Worm (Caenorhabditis elegans) whole organism, L4/young adult: ENCODE measurements around the gene cwp-1.
A peak's percentile ranks its signal among the peaks of the same experiment; 100 is the strongest.

ENCODE experiments used
- W03F9.2 ChIP-seq: fragments of 150-350 bp; optimal IDR thresholded peaks from 2 replicates; lab custom pipeline; 2014; ENCODE audit warnings: missing biosample characterization, missing genetic modification characterization
- dao-5 ChIP-seq: sonication (generic microtip); optimal IDR thresholded peaks from 2 replicates; lab custom pipeline; 2016; ENCODE audit warnings: missing genotype, missing genetic modification characterization, moderate library complexity, missing compliant biosample characterization
- him-1 ChIP-seq: sonication (generic microtip); optimal IDR thresholded peaks from 2 replicates; lab custom pipeline; 2016; ENCODE audit warnings: missing genotype, missing genetic modification reagents, missing genetic modification characterization, missing compliant biosample characterization

cwp-1 gene

DNA sequence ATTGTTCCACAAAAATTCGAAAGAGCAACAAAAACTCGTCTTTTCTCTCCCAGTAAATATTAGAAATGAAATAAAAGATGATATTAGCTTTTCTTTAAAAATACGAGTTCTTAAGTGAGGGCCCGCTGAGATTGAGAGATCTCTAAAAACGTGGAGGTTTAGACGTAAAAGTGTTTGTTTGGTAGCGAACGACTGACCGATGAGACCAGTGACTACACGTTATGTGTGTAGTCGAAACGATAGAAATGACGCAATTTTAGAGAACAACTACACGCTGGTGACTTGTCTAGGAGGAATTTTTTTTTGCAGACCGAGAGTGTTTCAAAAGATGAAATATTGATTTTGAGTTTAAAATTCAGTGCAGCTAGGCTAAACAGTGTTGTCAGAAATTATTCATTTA, 21.7 kb upstream of the cwp-1 start, which contains the start of gene C37H5.13:
Gene C37H5.13, minus strand, starts transcription at position 229 of the 400 bp plus-strand sequence.
- TF ChIP-seq dao-5 (tag; lab: Kevin White, UChicago) (no peak), W03F9.2 (tag; lab: Kevin White, UChicago) (no peak), him-1 (tag; lab: Kevin White, UChicago) (no peak)

DNA sequence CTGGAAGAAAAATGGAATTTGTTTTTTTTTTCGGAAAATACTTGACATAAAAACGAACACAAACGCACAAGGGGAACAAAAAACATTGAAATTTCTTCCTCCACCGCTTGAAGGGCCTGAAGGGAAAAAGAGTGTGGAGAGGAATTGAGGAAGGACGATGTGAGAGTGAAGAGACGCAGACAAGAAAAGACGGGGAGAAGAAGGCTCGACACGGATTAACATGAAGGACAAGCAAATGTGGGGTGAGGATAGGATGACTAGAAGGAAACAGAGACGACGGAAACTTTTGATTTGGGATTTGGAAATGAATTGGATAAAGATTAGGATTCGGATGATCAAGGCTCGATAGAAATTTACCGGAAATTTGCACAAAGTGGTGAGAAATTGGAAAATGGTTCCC, 19.4 kb upstream of the cwp-1 start:
- TF ChIP-seq him-1 (tag; lab: Kevin White, UChicago) (no peak), W03F9.2 (tag; lab: Kevin White, UChicago) (no peak), dao-5 (tag; lab: Kevin White, UChicago) (no peak)

DNA sequence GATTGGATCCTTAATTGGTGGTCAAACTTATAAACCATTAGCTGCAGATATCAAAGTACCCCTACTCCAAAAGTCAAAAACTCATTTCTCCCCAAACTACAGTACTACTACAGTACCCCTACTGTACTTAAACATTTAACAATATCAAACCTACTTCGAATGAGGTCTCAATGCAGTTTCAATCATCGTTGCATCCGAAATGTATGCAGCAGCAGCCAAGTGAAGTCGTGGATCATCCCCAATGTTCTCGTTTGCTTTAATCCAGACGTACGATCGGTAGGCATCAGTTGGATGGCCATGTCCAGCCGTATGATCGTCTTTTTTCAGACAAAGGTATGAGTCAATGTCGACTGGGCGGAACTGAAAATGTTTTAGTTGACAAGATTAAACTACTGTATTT, 16.5 kb upstream of the cwp-1 start:
- TF ChIP-seq W03F9.2 (tag; lab: Kevin White, UChicago) (no peak), dao-5 (tag; lab: Kevin White, UChicago) (no peak), him-1 (tag; lab: Kevin White, UChicago) (no peak)

- TF ChIP-seq dao-5 (tag; lab: Kevin White, UChicago) (no peak), W03F9.2 (tag; lab: Kevin White, UChicago) (no peak), him-1 (tag; lab: Kevin White, UChicago) (no peak)
Observed at ce11 chrV:4851969-4852368, 10.9 kb upstream of the cwp-1 start.

ce11 chrV:4851138-4851537, 10.1 kb upstream of the cwp-1 start, which contains the start of gene nex-4:
TSS of gene nex-4 (plus strand) at chrV:4851438.
- TF ChIP-seq W03F9.2 (tag; lab: Kevin White, UChicago) (no peak), dao-5 (tag; lab: Kevin White, UChicago) (no peak), him-1 (tag; lab: Kevin White, UChicago) (no peak)

DNA sequence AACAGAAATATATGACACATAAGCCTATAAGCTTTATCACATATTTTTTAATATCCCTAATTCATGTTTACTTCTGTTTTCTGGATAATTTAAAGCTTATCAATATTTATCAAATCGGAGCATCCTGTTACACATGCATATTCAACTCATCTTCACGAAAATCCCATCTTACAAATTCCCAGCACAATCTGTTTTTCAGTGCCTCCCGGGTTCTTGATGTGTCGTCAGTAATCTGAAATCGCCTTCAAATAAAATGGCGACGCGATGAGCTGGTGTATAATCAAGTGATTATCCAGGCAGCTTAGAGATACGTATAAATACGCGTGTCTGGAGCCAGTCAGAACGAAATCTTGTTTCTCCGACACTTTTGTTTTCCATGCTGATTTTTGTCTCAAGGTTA, 9.4 kb upstream of the cwp-1 start:
- no peak for TF ChIP-seq W03F9.2 (tag; lab: Kevin White, UChicago)
- TF ChIP-seq him-1 (tag; lab: Kevin White, UChicago): no peak
- no peak for TF ChIP-seq dao-5 (tag; lab: Kevin White, UChicago)

DNA sequence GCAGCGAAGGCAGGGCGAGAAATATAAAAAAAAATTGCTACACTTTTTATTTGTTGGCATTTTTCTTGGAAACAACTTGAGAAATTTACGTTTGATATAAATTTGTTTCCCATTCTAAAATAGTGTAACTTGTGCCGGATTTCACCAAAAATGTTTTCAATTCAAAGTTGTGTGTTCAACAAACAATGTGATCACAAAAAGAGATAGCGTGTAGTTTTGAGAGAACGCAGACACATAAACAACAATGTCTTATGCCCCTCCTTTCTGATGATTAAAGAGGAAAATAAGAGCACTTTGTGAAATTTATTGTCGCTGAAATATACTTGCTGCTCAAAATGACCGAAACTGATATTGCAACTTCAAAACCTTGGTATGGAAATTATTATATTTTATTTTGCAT, 6.3 kb upstream of the cwp-1 start, which contains the start of gene abhd-5.1:
Gene abhd-5.1, plus strand, starts transcription at position 230 of the 400 bp plus-strand sequence.
- no peak for TF ChIP-seq dao-5 (tag; lab: Kevin White, UChicago)
- peak; percentile 20 for TF ChIP-seq W03F9.2 (tag; lab: Kevin White, UChicago)

DNA sequence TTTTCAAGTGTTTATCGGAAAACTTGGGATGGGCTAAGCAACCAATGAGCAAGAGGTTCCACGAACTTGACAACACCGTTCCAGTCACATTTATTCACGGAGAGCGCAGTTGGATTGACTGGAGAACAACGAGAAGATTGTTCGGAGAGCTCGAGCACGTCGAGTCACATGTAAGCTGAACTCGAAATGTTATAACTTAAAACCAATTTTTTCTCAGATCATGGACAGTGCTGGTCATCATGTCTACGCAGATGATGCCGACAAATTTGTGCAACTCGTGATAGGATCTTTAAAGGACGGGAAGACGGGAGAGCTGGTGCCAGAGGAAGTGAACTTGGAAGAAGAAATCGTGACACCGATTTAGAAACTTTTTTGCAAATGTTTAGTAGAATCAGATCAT, 5.4 kb upstream of the cwp-1 start:
- TF ChIP-seq dao-5 (tag; lab: Kevin White, UChicago): no peak
- no peak for TF ChIP-seq him-1 (tag; lab: Kevin White, UChicago)
- TF ChIP-seq W03F9.2 (tag; lab: Kevin White, UChicago): no peak

DNA sequence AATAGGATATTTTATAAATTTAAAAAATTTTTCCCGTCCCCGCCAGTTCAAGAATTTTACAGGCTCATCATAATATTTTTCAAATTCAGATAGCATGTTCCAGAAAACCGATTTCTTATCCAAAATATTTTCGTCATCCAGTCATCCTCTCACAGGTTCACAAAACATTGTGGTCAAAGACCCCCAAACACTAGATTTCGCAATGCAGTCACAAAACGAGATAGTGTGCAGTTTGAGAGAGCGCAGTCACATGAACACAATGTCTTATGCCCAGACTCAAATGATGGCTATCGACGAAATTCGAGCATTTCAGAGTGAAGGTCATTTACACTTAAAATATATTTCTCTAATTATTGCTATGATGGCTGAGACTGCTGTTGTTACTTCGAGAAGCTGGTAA, 3.5 kb upstream of the cwp-1 start, which contains the start of gene abhd-5.2:
Gene abhd-5.2, plus strand, starts transcription at position 95 of the 400 bp plus-strand sequence.
- TF ChIP-seq dao-5 (tag; lab: Kevin White, UChicago) (no peak), W03F9.2 (tag; lab: Kevin White, UChicago) (peak; percentile 11)

DNA sequence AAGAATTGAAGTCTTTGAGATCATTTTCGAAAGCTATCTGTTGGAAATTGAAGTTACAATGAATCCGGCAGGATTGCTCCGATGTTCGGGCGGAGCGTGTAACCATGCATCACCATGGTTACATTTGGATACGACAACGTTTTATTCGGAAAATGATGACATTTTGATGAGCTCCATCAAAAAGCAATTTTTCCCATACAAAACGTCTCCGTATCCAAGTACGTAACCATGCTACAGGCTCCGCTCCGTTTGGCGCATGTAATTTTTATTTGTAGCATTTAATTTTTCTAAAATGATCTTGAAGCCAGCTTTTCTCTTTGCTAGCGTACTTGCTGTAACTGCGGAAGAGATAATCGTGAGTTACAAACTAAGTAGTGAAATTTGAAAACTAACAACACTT, 1.5 kb upstream of the cwp-1 start, which contains the start of the genes cwp-2 and cwp-3:
Gene cwp-2, minus strand, starts transcription at position 101 of the 400 bp plus-strand sequence.
Gene cwp-3, plus strand, starts transcription at position 293 of the 400 bp plus-strand sequence.
- TF ChIP-seq him-1 (tag; lab: Kevin White, UChicago) (no peak), W03F9.2 (tag; lab: Kevin White, UChicago) (no peak), dao-5 (tag; lab: Kevin White, UChicago) (no peak)

ce11 chrV:4839913-4840312, 1.2 kb downstream of the cwp-1 start, which contains the start of gene nas-9:
TSS of gene nas-9 (minus strand) at chrV:4840013.
- TF ChIP-seq dao-5 (tag; lab: Kevin White, UChicago) (no peak), W03F9.2 (tag; lab: Kevin White, UChicago) (no peak), him-1 (tag; lab: Kevin White, UChicago) (no peak)

ce11 chrV:4834277-4834676, 6.8 kb downstream of the cwp-1 start, which contains the start of gene C37H5.14:
TSS of gene C37H5.14 (minus strand) at chrV:4834377.
- TF ChIP-seq dao-5 (tag; lab: Kevin White, UChicago) (no peak), him-1 (tag; lab: Kevin White, UChicago) (no peak), W03F9.2 (tag; lab: Kevin White, UChicago) (no peak)

ce11 chrV:4826710-4827380, 14.2 kb downstream of the cwp-1 start, which contains the start of the genes hsp-6 and C37H5.5:
TSS of gene hsp-6 (minus strand) at chrV:4826760.
TSS of gene C37H5.5 (plus strand) at chrV:4827360.
- TF ChIP-seq dao-5 (tag; lab: Kevin White, UChicago): no peak
- peak; percentile 93 for TF ChIP-seq W03F9.2 (tag; lab: Kevin White, UChicago)
- peak; percentile 14 for TF ChIP-seq him-1 (tag; lab: Kevin White, UChicago)
